Worm (Caenorhabditis elegans): ENCODE data around the gene scd-2.

ce11 chrV:6614152-6614734 is 18.8 kb upstream of the scd-2 start, which contains the start of gene cpr-4:
- TF ChIP-seq nhr-237 (tag; optimal IDR thresholded peaks at IDR 0.05) (no peak), aha-1 (tag) (no peak), nhr-77 (tag; optimal IDR thresholded peaks at IDR 0.05) (peak; percentile 88)
